Worm (Caenorhabditis elegans): ENCODE measurements around the gene Y54G11A.2.

Y54G11A.2 gene

DNA sequence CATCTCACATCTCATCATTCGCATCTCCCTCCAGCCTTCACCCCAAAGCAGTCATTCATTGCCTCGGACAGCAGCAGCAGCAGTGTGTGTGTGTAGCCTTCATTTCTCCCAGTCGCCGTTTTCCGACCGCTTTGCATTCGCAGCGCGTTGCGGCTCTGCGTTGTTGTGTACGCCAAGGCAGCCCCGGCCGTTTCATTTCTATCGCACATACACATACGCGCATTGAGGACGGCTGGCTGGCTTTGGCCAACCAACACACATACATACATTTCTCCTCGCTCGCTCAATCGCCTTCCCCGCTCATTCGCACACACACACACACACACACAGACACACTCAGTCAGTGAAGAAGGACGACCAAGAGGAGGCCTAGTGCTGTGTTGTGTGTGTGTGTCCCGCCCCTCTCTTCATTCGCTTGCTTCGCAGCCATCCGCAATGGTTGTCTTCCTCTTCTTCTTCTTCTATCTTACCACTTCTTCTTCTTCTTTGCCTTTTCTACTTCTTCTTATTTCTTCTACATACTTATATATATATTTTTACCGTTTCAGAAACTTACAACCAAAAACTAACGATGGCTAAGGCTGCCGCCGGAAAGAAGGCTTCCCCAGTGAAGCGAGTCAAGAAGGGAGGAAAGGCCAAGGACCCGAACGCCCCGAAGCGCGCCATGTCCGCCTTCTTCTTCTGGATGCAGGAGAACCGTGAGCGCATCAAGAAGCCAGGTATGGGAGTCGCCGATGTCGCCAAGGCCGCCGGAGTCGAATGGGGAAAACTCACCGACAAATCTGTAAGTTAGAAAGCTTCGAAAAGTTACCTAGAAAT lies 1.8 kb upstream of the Y54G11A.2 start, which contains the start of gene hmg-1.1 (continued):
- TF ChIP-seq snu-23 (GFP tag; optimal IDR thresholded peaks at IDR 0.05) (peak; percentile 85), vab-15 (tag; optimal IDR thresholded peaks at IDR 0.05) (no peak), sptf-1 (tag; optimal IDR thresholded peaks at IDR 0.05) (no peak), fkh-4 (tag; optimal IDR thresholded peaks at IDR 0.05; ENCODE audit: borderline replicate concordance) (no peak), C04F5.9 (tag; optimal IDR thresholded peaks at IDR 0.05) (no peak), dpl-1 (GFP tag; optimal IDR thresholded peaks at IDR 0.05) (peak; percentile 54 to 64 (median 64)), pqm-1 (tag; optimal IDR thresholded peaks at IDR 0.05) (no peak)

DNA sequence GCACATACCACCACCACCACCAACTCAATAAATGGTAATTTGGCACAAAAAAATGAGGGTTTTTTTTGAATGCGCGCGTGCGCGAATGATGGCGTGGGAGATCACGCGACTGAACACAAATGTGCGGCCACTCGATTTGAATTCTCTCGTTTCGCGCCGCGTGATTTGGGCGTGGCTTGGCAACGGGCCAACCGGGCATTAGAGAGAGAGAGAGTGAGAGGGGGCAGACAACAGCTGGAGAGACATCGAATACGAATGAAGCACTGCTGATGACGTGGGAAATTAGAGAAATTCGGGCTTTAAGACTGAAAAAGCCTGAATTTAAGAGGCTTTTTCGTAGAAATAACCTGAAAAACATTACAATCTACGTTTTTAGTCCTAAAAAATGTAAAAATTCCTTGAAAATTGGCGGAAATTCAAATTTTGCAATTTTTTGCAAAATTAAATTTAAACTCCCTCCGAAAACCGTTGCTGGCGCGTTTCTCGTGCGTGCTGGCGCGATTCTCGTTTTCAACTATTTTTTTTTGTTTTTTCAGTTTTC lies 687 bp upstream of the Y54G11A.2 start:
- TF ChIP-seq lir-3 (tag; optimal IDR thresholded peaks at IDR 0.05; ENCODE audit: poor library complexity) (no peak), tbx-2 (tag; optimal IDR thresholded peaks at IDR 0.05) (peak; percentile 94), lin-14 (GFP tag; optimal IDR thresholded peaks at IDR 0.05) (peak; percentile 95), skn-1 (tag; optimal IDR thresholded peaks at IDR 0.05) (peak; percentile 29), elt-2 (tag; optimal IDR thresholded peaks at IDR 0.05) (peak; percentile 82), nhr-84 (tag; optimal IDR thresholded peaks at IDR 0.05) (no peak), nhr-12 (tag; optimal IDR thresholded peaks at IDR 0.05) (no peak), ztf-4 (tag; optimal IDR thresholded peaks at IDR 0.05) (peak; percentile 87), tlp-1 (tag; optimal IDR thresholded peaks at IDR 0.05) (no peak), egl-13 (tag; optimal IDR thresholded peaks at IDR 0.05) (peak; percentile 93), ztf-11 (tag; optimal IDR thresholded peaks at IDR 0.05) (peak; percentile 1 to 92), fkh-8 (tag; optimal IDR thresholded peaks at IDR 0.05) (peak; percentile 96), nhr-237 (tag; optimal IDR thresholded peaks at IDR 0.05) (peak; percentile 50), ceh-90 (tag; optimal IDR thresholded peaks at IDR 0.05) (peak; percentile 64), pqm-1 (tag; optimal IDR thresholded peaks at IDR 0.05) (no peak), nhr-71 (tag; optimal IDR thresholded peaks at IDR 0.05) (peak; percentile 98), grh-1 (GFP tag; IDR thresholded peaks at IDR 0.05) (peak; percentile 71), nhr-20 (tag; optimal IDR thresholded peaks at IDR 0.05) (peak; percentile 96), nhr-11 (tag; optimal IDR thresholded peaks at IDR 0.05) (peak; percentile 15), hlh-4 (tag; optimal IDR thresholded peaks at IDR 0.05) (no peak), nhr-85 (tag) (peak; percentile 98), swsn-7 (tag; optimal IDR thresholded peaks at IDR 0.05) (peak; percentile 92), isw-1 (GFP tag; IDR thresholded peaks at IDR 0.05) (peak; percentile 73), ama-1 (optimal IDR thresholded peaks at IDR 0.05) (peak; percentile 85), aly-2 (tag; optimal IDR thresholded peaks at IDR 0.05) (peak; percentile 48), aha-1 (tag; optimal IDR thresholded peaks at IDR 0.05) (peak; percentile 8), lsy-2 (tag; optimal IDR thresholded peaks at IDR 0.05) (peak; percentile 77 to 87), pag-3 (tag; optimal IDR thresholded peaks at IDR 0.05; ENCODE audit: borderline replicate concordance, insufficient read depth) (peak; percentile 14), lin-39 (tag; optimal IDR thresholded peaks at IDR 0.05) (peak; percentile 71), irx-1 (tag; optimal IDR thresholded peaks at IDR 0.05) (peak; percentile 92), hlh-17 (GFP tag; optimal IDR thresholded peaks at IDR 0.05; ENCODE audit: borderline replicate concordance) (no peak), sup-37 (GFP tag; optimal IDR thresholded peaks at IDR 0.05) (peak; percentile 72), lin-15B (tag; optimal IDR thresholded peaks at IDR 0.05) (peak; percentile 50), nhr-19 (GFP tag; conservative IDR thresholded peaks at IDR 0.05) (peak; percentile 88), vab-15 (tag; optimal IDR thresholded peaks at IDR 0.05) (peak; percentile 54), ceh-63 (GFP tag; optimal IDR thresholded peaks at IDR 0.05) (no peak), xbp-1 (tag; optimal IDR thresholded peaks at IDR 0.05) (peak; percentile 90), ceh-88 (GFP tag; IDR thresholded peaks at IDR 0.05) (peak; percentile 86), sox-4 (tag; optimal IDR thresholded peaks at IDR 0.05) (peak; percentile 86), unc-86 (tag; optimal IDR thresholded peaks at IDR 0.05) (peak; percentile 95), sptf-1 (tag; optimal IDR thresholded peaks at IDR 0.05) (no peak), C16A3.4 (tag; optimal IDR thresholded peaks at IDR 0.05) (peak; percentile 74), alr-1 (tag; optimal IDR thresholded peaks at IDR 0.05; ENCODE audit: borderline replicate concordance) (no peak), nhr-28 (tag; optimal IDR thresholded peaks at IDR 0.05) (no peak), unc-130 (tag; optimal IDR thresholded peaks at IDR 0.05) (peak; percentile 61)
